Worm (Caenorhabditis elegans) whole organism, L4 larva: Measurements from ENCODE around the gene kbp-2.

Source experiments
- D1046.2 ChIP-seq: fragments of 200-800 bp; sonication (Bioruptor generic); IDR thresholded peaks from 2 replicates; pipeline ENCODE4 v1.3.6; 2022; ENCODE audit warnings: missing genetic modification characterization, missing compliant biosample characterization
- F10B5.3 ChIP-seq: sonication (generic microtip); optimal IDR thresholded peaks from 2 replicates; lab custom pipeline; 2016; ENCODE audit warnings: mild to moderate bottlenecking, missing genetic modification characterization, missing compliant biosample characterization
- F26F4.8 ChIP-seq: fragments of 200-800 bp; sonication (Bioruptor generic); conservative IDR thresholded peaks from 2 replicates; pipeline ENCODE4 v1.3.6; 2022; ENCODE audit warnings: missing genetic modification characterization, missing compliant biosample characterization
- R02D3.7 ChIP-seq: fragments of 150-350 bp; sonication (generic microtip); optimal IDR thresholded peaks from 3 replicates; lab custom pipeline; 2014; ENCODE audit warnings: missing biosample characterization, missing genetic modification characterization
- T20F7.1 ChIP-seq: fragments of 200-800 bp; sonication (Bioruptor generic); optimal IDR thresholded peaks from 2 replicates; lab custom pipeline; 2018; ENCODE audit warnings: mild to moderate bottlenecking, missing genetic modification characterization, missing compliant biosample characterization
- T26A8.4 ChIP-seq: fragments of 200-800 bp; sonication (Bioruptor generic); IDR thresholded peaks from 2 replicates; pipeline ENCODE4 v1.3.6; 2022; ENCODE audit warnings: missing genetic modification characterization, missing compliant biosample characterization
- Y75B8A.6 ChIP-seq: fragments of 200-800 bp; sonication (Bioruptor generic); IDR thresholded peaks from 2 replicates; pipeline ENCODE4 v1.3.6; 2022; ENCODE audit warnings: missing genetic modification reagents, missing genetic modification characterization, missing compliant biosample characterization
- ZK337.2 ChIP-seq: fragments of 200-800 bp; sonication (Bioruptor generic); IDR thresholded peaks from 2 replicates; pipeline ENCODE4 v1.3.6; 2022; ENCODE audit warnings: missing genetic modification reagents, missing genetic modification characterization, missing compliant biosample characterization
- aha-1 ChIP-seq: fragments of 150-350 bp; peaks from one replicate; lab custom pipeline; 2014; ENCODE audit warnings: missing biosample characterization, missing genetic modification characterization
- ceh-44 ChIP-seq: fragments of 200-800 bp; sonication (Bioruptor generic); IDR thresholded peaks from 2 replicates; pipeline ENCODE4 v1.3.6; 2022; ENCODE audit warnings: missing genetic modification reagents, missing genetic modification characterization, missing compliant biosample characterization
- cey-2 ChIP-seq: sonication (generic microtip); optimal IDR thresholded peaks from 3 replicates; lab custom pipeline; 2017; ENCODE audit warnings: missing genetic modification characterization, mild to moderate bottlenecking, missing compliant biosample characterization, antibody characterized with exemption, borderline replicate concordance; ENCODE audit not compliant: insufficient read depth
- ctbp-1 ChIP-seq: fragments of 200-800 bp; sonication (Bioruptor generic); IDR thresholded peaks from 2 replicates; pipeline ENCODE4 v1.3.6; 2022; ENCODE audit warnings: missing genetic modification reagents, missing genetic modification characterization, missing compliant biosample characterization
- daf-16 ChIP-seq, 3 experiments: sonication (generic microtip); optimal IDR thresholded peaks; 2 replicates each; lab custom pipeline; 2016 to 2017; ENCODE audit warnings: missing genetic modification characterization in 3 of 3, missing genetic modification reagents in 3 of 3, mild to moderate bottlenecking in 2 of 3, missing compliant biosample characterization in 2 of 3, missing biosample characterization in 1 of 3, moderate library complexity in 1 of 3
- dmd-6 ChIP-seq: fragments of 200-800 bp; sonication (Bioruptor generic); IDR thresholded peaks from 2 replicates; pipeline ENCODE4 v1.3.6; 2022; ENCODE audit warnings: missing genetic modification reagents, missing genetic modification characterization, missing compliant biosample characterization
- dmd-8 ChIP-seq: fragments of 200-800 bp; sonication (Bioruptor generic); IDR thresholded peaks from 2 replicates; pipeline ENCODE4 v1.3.6; 2022; ENCODE audit warnings: missing genetic modification characterization, missing compliant biosample characterization
- dve-1 ChIP-seq: sonication (generic microtip); optimal IDR thresholded peaks from 2 replicates; lab custom pipeline; 2017; ENCODE audit warnings: antibody characterized with exemption, mild to moderate bottlenecking, missing genetic modification characterization, missing compliant biosample characterization; ENCODE audit not compliant: insufficient read depth
- fkh-10 ChIP-seq: fragments of 150-350 bp; optimal IDR thresholded peaks from 2 replicates; lab custom pipeline; 2014; ENCODE audit warnings: missing biosample characterization, missing genetic modification reagents, missing genetic modification characterization
- hlh-11 ChIP-seq: fragments of 200-800 bp; sonication (Bioruptor generic); optimal IDR thresholded peaks from 2 replicates; lab custom pipeline; 2018; ENCODE audit warnings: mild to moderate bottlenecking, missing genetic modification characterization, missing compliant biosample characterization
- jun-1 ChIP-seq: fragments of 150-350 bp; optimal IDR thresholded peaks from 2 replicates; lab custom pipeline; 2014; ENCODE audit warnings: missing biosample characterization, missing genetic modification reagents, missing genetic modification characterization
- lin-1 ChIP-seq: fragments of 200-800 bp; sonication (Bioruptor generic); IDR thresholded peaks from 2 replicates; pipeline ENCODE4 v1.3.6; 2022; ENCODE audit warnings: missing genetic modification reagents, missing genetic modification characterization, missing compliant biosample characterization
- lin-15B ChIP-seq: fragments of 150-350 bp; sonication (generic microtip); optimal IDR thresholded peaks from 3 replicates; lab custom pipeline; 2014; ENCODE audit warnings: missing biosample characterization, missing genetic modification characterization
- lin-38 ChIP-seq: fragments of 200-800 bp; sonication (Bioruptor generic); IDR thresholded peaks from 2 replicates; pipeline ENCODE4 v1.3.6; 2022; ENCODE audit warnings: missing genetic modification reagents, missing genetic modification characterization, missing compliant biosample characterization
- lir-3 ChIP-seq: sonication (generic microtip); optimal IDR thresholded peaks from 2 replicates; lab custom pipeline; 2016; ENCODE audit warnings: mild to moderate bottlenecking, missing genetic modification characterization, missing compliant biosample characterization
- nhr-237 ChIP-seq: sonication (generic microtip); optimal IDR thresholded peaks from 2 replicates; lab custom pipeline; 2017; ENCODE audit warnings: missing biosample characterization, missing genetic modification characterization
- nhr-25 ChIP-seq: sonication (generic microtip); optimal IDR thresholded peaks from 2 replicates; lab custom pipeline; 2017; ENCODE audit warnings: missing genetic modification characterization, mild to moderate bottlenecking, missing compliant biosample characterization, antibody characterized with exemption, moderate library complexity, borderline replicate concordance; ENCODE audit not compliant: insufficient read depth
- nhr-28 ChIP-seq: fragments of 150-350 bp; optimal IDR thresholded peaks from 2 replicates; lab custom pipeline; 2014; ENCODE audit warnings: missing biosample characterization, missing genetic modification characterization
- nhr-41 ChIP-seq: fragments of 200-800 bp; sonication (Bioruptor generic); IDR thresholded peaks from 2 replicates; pipeline ENCODE4 v1.3.6; 2022; ENCODE audit warnings: missing genetic modification reagents, missing genetic modification characterization, missing compliant biosample characterization
- nhr-76 ChIP-seq: fragments of 150-350 bp; optimal IDR thresholded peaks from 2 replicates; lab custom pipeline; 2014; ENCODE audit warnings: missing biosample characterization, missing genetic modification characterization
- nhr-77 ChIP-seq: fragments of 150-350 bp; optimal IDR thresholded peaks from 2 replicates; lab custom pipeline; 2014; ENCODE audit warnings: missing biosample characterization, missing genetic modification characterization
- php-3 ChIP-seq: fragments of 200-800 bp; sonication (Bioruptor generic); IDR thresholded peaks from 2 replicates; pipeline ENCODE4 v1.3.6; 2022; ENCODE audit warnings: missing genetic modification reagents, missing genetic modification characterization, missing compliant biosample characterization
- pqm-1 ChIP-seq: sonication (generic microtip); optimal IDR thresholded peaks from 2 replicates; lab custom pipeline; 2017; ENCODE audit warnings: missing biosample characterization, missing genetic modification characterization
- rbr-2 ChIP-seq: sonication (generic microtip); optimal IDR thresholded peaks from 2 replicates; lab custom pipeline; 2016; ENCODE audit warnings: missing genotype, missing genetic modification characterization, missing compliant biosample characterization
- sdz-12 ChIP-seq: fragments of 200-800 bp; sonication (Bioruptor generic); optimal IDR thresholded peaks from 2 replicates; lab custom pipeline; 2018; ENCODE audit warnings: mild to moderate bottlenecking, missing genetic modification characterization, missing compliant biosample characterization
- snpc-4 ChIP-seq: fragments of 150-350 bp; optimal IDR thresholded peaks from 2 replicates; lab custom pipeline; 2014; ENCODE audit warnings: missing biosample characterization, missing genetic modification characterization
- spr-1 ChIP-seq: sonication (generic microtip); optimal IDR thresholded peaks from 2 replicates; lab custom pipeline; 2016; ENCODE audit warnings: mild to moderate bottlenecking, missing genetic modification characterization, missing compliant biosample characterization
- tag-97 ChIP-seq: fragments of 200-800 bp; sonication (Bioruptor generic); IDR thresholded peaks from 2 replicates; pipeline ENCODE4 v1.3.6; 2022; ENCODE audit warnings: missing genetic modification characterization, missing compliant biosample characterization
- unc-39 ChIP-seq: sonication (generic microtip); optimal IDR thresholded peaks from 2 replicates; lab custom pipeline; 2017; ENCODE audit warnings: missing biosample characterization, missing genetic modification characterization
- unc-62 ChIP-seq, 3 experiments: fragments of 150-350 bp in 1 of 3; sonication (generic microtip); optimal IDR thresholded peaks in 2 of 3; peaks in 1 of 3; 1 replicate in 1 of 3; 2 replicates in 2 of 3; lab custom pipeline; 2014 to 2017; ENCODE audit warnings: missing biosample characterization in 3 of 3, missing genetic modification characterization in 3 of 3, missing genetic modification reagents in 3 of 3, missing genotype in 1 of 3
- vab-7 ChIP-seq: fragments of 200-800 bp; sonication (Bioruptor generic); IDR thresholded peaks from 2 replicates; pipeline ENCODE4 v1.3.6; 2022; ENCODE audit warnings: missing genetic modification reagents, missing genetic modification characterization, missing compliant biosample characterization
- zfp-3 ChIP-seq: fragments of 200-800 bp; sonication (Bioruptor generic); conservative IDR thresholded peaks from 2 replicates; pipeline ENCODE4 v1.3.6; 2022; ENCODE audit warnings: missing genetic modification reagents, missing genetic modification characterization, missing compliant biosample characterization
- zip-11 ChIP-seq: fragments of 200-800 bp; sonication (Bioruptor generic); IDR thresholded peaks from 2 replicates; pipeline ENCODE4 v1.3.6; 2022; ENCODE audit warnings: missing genetic modification characterization, missing compliant biosample characterization
- zip-2 ChIP-seq: fragments of 150-350 bp; optimal IDR thresholded peaks from 2 replicates; lab custom pipeline; 2014; ENCODE audit warnings: missing biosample characterization, missing genetic modification characterization
- ztf-11 ChIP-seq: fragments of 150-350 bp; optimal IDR thresholded peaks from 2 replicates; lab custom pipeline; 2014; ENCODE audit warnings: missing biosample characterization, missing genetic modification characterization
- ztf-7 ChIP-seq: fragments of 150-350 bp; optimal IDR thresholded peaks from 2 replicates; lab custom pipeline; 2014; ENCODE audit warnings: missing biosample characterization, missing genetic modification characterization

The kbp-2 gene

DNA sequence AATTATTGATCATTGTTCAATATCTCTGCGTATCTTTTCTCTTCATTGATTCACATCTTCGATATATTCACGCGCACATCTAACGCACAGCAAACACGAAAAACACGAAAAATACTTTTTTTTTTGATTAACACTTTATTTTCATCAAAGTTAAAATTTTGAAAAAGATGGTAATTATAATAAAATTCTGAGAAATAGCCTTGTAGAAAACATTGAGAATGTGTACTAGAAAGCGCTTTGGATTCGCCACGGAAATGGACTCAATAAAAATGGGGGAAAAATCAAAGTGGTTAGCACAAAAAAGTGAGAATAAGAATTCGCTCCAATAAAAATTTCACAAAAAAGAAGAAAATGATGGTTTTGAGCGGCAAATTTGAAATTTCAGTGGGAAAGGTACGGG lies 10.1 kb downstream of the kbp-2 start, which contains the start of gene F26F4.6:
F26F4.6 (minus strand) TSS at position 101 of the 400 bp plus-strand sequence.
- TF ChIP-seq vab-7 (GFP tag; lab: Robert Waterston, UW) (no peak), ZK337.2 (GFP tag; lab: Robert Waterston, UW) (no peak), zfp-3 (no peak), unc-62 (GFP tag; optimal IDR thresholded peaks at IDR 0.05 in 1 of 2; lab: Kevin White, UChicago) (no peak), unc-62 (tag; optimal IDR thresholded peaks at IDR 0.05; lab: Kevin White, UChicago) (no peak), aha-1 (tag; lab: Kevin White, UChicago) (no peak), daf-16 (GFP tag; optimal IDR thresholded peaks at IDR 0.05; lab: Kevin White, UChicago) (no peak), daf-16 (tag; optimal IDR thresholded peaks at IDR 0.05; lab: Kevin White, UChicago) (no peak), unc-39 (tag; lab: Kevin White, UChicago) (no peak), jun-1 (no peak), ctbp-1 (GFP tag; lab: Robert Waterston, UW) (no peak), tag-97 (no peak), zip-2 (tag; lab: Kevin White, UChicago) (no peak), lir-3 (no peak), fkh-10 (no peak), Y75B8A.6 (GFP tag; lab: Robert Waterston, UW) (no peak), nhr-25 (tag; lab: Kevin White, UChicago) (no peak), ceh-44 (GFP tag; lab: Robert Waterston, UW) (no peak), ztf-7 (tag; lab: Kevin White, UChicago) (no peak), nhr-237 (tag; lab: Kevin White, UChicago) (no peak)

DNA sequence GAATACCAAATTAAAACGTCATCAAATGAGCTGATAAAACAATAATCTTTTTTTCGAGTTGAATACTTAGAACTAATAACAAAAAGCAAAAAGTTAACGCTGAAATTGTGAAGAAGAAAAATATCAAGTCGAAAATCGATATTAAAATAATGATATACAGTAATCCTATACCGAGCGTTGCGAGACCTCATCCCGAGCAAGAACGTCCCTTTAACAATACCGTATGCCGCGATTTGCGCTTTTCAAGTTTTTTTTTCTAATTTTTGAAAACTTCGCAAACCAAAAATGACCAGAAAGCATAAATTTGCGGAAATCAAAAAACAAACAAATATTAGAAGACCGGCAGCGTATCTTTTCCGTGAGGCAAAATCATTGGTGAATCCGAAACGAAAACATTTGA lies 12.7 kb downstream of the kbp-2 start, which contains the start of gene F26F4.5:
F26F4.5 (minus strand) TSS at position 256 of the 400 bp plus-strand sequence.
- TF ChIP-seq F10B5.3 (no peak), R02D3.7 (tag; lab: Kevin White, UChicago) (no peak), nhr-77 (tag; lab: Kevin White, UChicago) (no peak), T26A8.4 (no peak), vab-7 (GFP tag; lab: Robert Waterston, UW) (no peak), zip-11 (GFP tag; lab: Robert Waterston, UW) (no peak), rbr-2 (tag; lab: Kevin White, UChicago) (no peak), D1046.2 (GFP tag; lab: Robert Waterston, UW) (no peak), php-3 (GFP tag; lab: Robert Waterston, UW) (no peak), aha-1 (tag; lab: Kevin White, UChicago) (peak; percentile 70), nhr-76 (tag; lab: Kevin White, UChicago) (no peak), ZK337.2 (GFP tag; lab: Robert Waterston, UW) (no peak), T20F7.1 (no peak), lin-38 (GFP tag; lab: Robert Waterston, UW) (peak; percentile 45; the same call in 1 of the 2 replicates)

DNA sequence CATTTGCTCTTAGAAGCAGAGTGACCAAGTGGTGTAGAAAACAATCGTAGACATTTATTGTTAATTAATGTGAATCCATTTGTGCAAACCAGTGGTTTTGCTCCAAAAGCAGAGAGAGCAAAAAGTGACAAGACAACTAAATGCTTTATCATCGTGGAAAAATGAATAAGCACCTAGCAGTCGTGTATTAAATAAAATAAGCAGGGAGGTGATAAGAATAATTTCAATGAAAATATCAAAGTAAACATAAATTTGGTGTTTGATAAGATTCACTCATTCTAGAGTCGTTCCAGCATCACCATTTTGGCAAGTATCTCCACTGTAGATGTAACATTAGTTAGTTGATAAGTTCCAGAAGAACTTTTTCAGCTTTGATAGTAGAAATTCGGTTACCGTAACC lies 16.4 kb downstream of the kbp-2 start, which contains the start of gene clec-6:
clec-6 (minus strand) TSS at position 154 of the 400 bp plus-strand sequence.
- no peak for TF ChIP-seq ZK337.2 (GFP tag; lab: Robert Waterston, UW)
- no peak for TF ChIP-seq daf-16 (GFP tag; optimal IDR thresholded peaks at IDR 0.05; lab: Kevin White, UChicago)
- peak; percentile 42 for TF ChIP-seq daf-16 (tag; optimal IDR thresholded peaks at IDR 0.05; lab: Kevin White, UChicago)
- TF ChIP-seq dmd-6 (GFP tag; lab: Robert Waterston, UW), result peak; percentile 36; the same call in 1 of the 2 replicates
- peak; percentile 8 for TF ChIP-seq nhr-28 (tag; lab: Kevin White, UChicago)
- no peak for TF ChIP-seq nhr-41 (GFP tag; lab: Robert Waterston, UW)

DNA sequence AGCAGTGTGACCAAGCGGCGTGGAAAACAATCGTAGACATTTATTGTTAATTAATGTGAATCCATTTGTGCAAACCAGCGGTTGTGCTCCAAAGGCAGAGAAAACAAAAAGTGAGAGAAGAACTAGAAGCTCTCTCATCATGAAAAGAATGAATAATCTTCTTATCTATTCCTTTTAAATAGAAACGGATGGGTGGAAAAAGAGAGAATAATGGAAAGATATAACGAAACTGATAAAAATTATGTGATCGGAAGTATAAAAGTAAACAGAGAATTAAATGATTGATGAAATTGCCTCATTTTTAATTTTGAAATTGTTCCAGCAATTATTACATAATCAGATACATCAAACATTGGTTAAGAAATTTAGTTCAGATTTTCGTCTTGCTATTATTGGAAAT lies 20.3 kb downstream of the kbp-2 start, which contains the start of gene clec-5:
clec-5 (minus strand) TSS at position 178 of the 400 bp plus-strand sequence.
- TF ChIP-seq spr-1, result no peak
- no peak for TF ChIP-seq ztf-11
- TF ChIP-seq nhr-76 (tag; lab: Kevin White, UChicago), result no peak
- no peak for TF ChIP-seq lir-3
- peak; percentile 56 for TF ChIP-seq pqm-1 (tag; lab: Kevin White, UChicago)
- TF ChIP-seq dmd-8, result no peak
- TF ChIP-seq lin-1 (GFP tag; lab: Robert Waterston, UW), result no peak
- no peak for TF ChIP-seq snpc-4 (tag; lab: Kevin White, UChicago)
- TF ChIP-seq ctbp-1 (GFP tag; lab: Robert Waterston, UW), result no peak
- TF ChIP-seq F26F4.8 (GFP tag; lab: Robert Waterston, UW), result no peak
- TF ChIP-seq daf-16 (GFP tag; optimal IDR thresholded peaks at IDR 0.05; lab: Kevin White, UChicago), result no peak
- peak; percentile 17 for TF ChIP-seq daf-16 (tag; optimal IDR thresholded peaks at IDR 0.05; lab: Kevin White, UChicago)
- TF ChIP-seq dve-1 (tag; lab: Kevin White, UChicago), result peak; percentile 13
- no peak for TF ChIP-seq cey-2 (tag; lab: Kevin White, UChicago)
- no peak for TF ChIP-seq unc-39 (tag; lab: Kevin White, UChicago)
- no peak for TF ChIP-seq rbr-2 (tag; lab: Kevin White, UChicago)
- TF ChIP-seq lin-15B (tag; lab: Kevin White, UChicago), result no peak
- no peak for TF ChIP-seq hlh-11 (tag; lab: Kevin White, UChicago)
- TF ChIP-seq sdz-12 (GFP tag; lab: Kevin White, UChicago), result no peak
